Worm (Caenorhabditis elegans): ENCODE measurements around the gene C25H3.17.

ce11 chrII:5702611-5703192, 33.2 kb upstream of the C25H3.17 start:
- TF ChIP-seq lin-13 (tag; optimal IDR thresholded peaks at IDR 0.05) (no peak), elt-1 (tag; optimal IDR thresholded peaks at IDR 0.05; ENCODE audit: borderline replicate concordance, insufficient read depth) (no peak), sptf-1 (tag; optimal IDR thresholded peaks at IDR 0.05) (no peak), unc-62 (GFP tag; optimal IDR thresholded peaks at IDR 0.05) (no peak), nhr-12 (tag; optimal IDR thresholded peaks at IDR 0.05) (no peak), pha-4 (tag; optimal IDR thresholded peaks at IDR 0.05) (no peak)

Data from whole organism, mixed stage, embryonic.